Fruit fly (Drosophila melanogaster): ENCODE results near the gene CG42371.

The CG42371 gene

DNA sequence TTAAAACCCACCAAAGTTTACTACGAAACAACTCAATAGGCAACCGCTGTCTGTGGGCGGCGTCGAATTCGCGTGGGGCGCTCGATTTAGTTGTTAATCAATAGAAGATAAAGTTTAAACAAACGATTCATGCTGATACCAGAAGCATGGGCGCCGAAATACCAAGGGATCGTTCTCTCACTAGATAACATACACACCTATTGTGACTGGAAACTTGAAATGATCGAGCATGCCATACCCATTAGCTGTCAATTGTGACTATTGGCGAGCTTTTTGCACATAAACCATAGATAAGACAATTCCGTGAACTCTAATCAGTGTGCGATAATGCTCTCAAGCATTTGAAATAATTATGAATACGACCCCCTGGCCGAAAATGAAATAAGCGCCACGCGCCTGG, 37.7 kb downstream of the CG42371 start:
- TF ChIP-seq ey (GFP tag; optimal IDR thresholded peaks at IDR 0.05) (no peak), h (GFP tag; optimal IDR thresholded peaks at IDR 0.05) (peak; percentile 30), sv (GFP tag; optimal IDR thresholded peaks at IDR 0.05) (peak; percentile 37)

DNA sequence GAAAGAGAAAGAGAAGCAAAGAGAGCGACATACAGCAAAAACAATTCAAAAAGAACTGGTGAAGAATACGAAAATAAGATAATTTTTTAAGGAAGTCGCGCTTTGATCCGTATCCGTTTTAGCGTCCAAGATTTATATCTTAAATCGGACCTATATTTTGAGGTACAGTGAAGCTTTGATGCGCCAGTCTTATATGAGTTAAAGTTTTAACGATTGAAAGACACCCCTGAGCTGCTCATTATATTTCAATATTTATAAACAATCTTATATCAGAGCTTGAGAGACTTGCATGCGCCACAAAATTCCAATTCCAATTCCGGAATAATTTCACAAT, 38.3 kb downstream of the CG42371 start:
- no peak for TF ChIP-seq rgr (GFP tag; optimal IDR thresholded peaks at IDR 0.05)
- TF ChIP-seq ey (GFP tag; optimal IDR thresholded peaks at IDR 0.05), result peak; percentile 13
- TF ChIP-seq Jra (GFP tag; optimal IDR thresholded peaks at IDR 0.05), result no peak
- TF ChIP-seq sv (GFP tag; optimal IDR thresholded peaks at IDR 0.05), result no peak
- no peak for TF ChIP-seq Rel (GFP tag; optimal IDR thresholded peaks at IDR 0.05)
- no peak for TF ChIP-seq Rel (tag; optimal IDR thresholded peaks at IDR 0.05)
- no peak for TF ChIP-seq dmrt93B (GFP tag; optimal IDR thresholded peaks at IDR 0.05)
- no peak for TF ChIP-seq CG32264 (GFP tag; optimal IDR thresholded peaks at IDR 0.05)
- no peak for TF ChIP-seq tai (GFP tag; optimal IDR thresholded peaks at IDR 0.05)
- TF ChIP-seq usp (GFP tag; optimal IDR thresholded peaks at IDR 0.05), result no peak
- no peak for TF ChIP-seq Abd-B (GFP tag; optimal IDR thresholded peaks at IDR 0.05)
- TF ChIP-seq foxo (GFP tag; optimal IDR thresholded peaks at IDR 0.05), result peak; percentile 14 to 34
- TF ChIP-seq sage (GFP tag; optimal IDR thresholded peaks at IDR 0.05), result no peak
- TF ChIP-seq lola (GFP tag; optimal IDR thresholded peaks at IDR 0.05), result no peak
- no peak for TF ChIP-seq CG9705 (GFP tag; optimal IDR thresholded peaks at IDR 0.05)
- no peak for TF ChIP-seq GATAd (GFP tag; optimal IDR thresholded peaks at IDR 0.05)

DNA sequence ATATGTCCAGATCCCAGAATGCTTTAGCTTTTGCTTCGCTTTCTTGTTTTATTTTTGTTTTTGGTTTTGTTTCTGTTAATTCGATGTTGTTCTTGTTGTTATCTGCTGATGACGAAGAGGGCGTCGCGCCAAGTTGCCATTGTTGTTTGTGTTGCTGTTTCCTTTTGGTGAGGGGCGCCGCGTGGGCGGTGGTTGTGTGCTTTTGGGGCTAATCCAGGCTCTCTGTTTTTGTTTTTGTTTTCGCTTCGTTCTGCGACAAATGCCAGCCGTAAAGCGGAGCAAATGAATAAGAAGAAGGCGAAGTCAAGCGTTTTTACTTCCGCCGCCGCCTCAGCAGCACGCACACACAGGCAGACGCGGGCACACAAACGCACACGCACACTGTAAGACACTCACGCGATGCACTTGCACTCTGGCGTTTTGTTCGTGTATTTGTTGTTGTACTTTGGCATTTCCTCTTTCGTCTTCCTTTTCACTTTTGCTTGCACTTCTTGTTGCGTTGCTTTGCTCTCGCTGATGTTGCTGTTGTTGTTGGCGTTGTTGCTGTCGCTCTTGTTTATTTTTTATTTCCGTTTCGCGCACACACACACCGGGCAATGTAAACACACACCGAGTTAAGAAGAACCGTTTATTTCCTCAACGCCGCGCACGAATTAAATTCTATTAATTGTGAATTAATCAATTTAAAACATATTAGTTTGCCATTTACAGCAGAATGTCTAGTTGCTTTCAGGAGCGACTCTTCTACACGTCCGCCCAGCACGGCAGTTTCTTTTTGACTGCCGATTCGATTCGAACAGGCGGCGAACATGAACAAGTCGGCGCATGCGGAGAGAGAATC, 38.9 kb downstream of the CG42371 start, which contains the start of gene aop:
Gene aop, minus strand, starts transcription at position 786 of the 841 bp plus-strand sequence.
- TF ChIP-seq Myc (optimal IDR thresholded peaks at IDR 0.05), result no peak
- TF ChIP-seq OdsH (GFP tag; optimal IDR thresholded peaks at IDR 0.05), result no peak
- peak; percentile 50 for TF ChIP-seq h (GFP tag; optimal IDR thresholded peaks at IDR 0.05)
- TF ChIP-seq psq (GFP tag; optimal IDR thresholded peaks at IDR 0.05), result peak; percentile 95
- no peak for TF ChIP-seq Jra (GFP tag; optimal IDR thresholded peaks at IDR 0.05)
- TF ChIP-seq CG32264 (GFP tag; optimal IDR thresholded peaks at IDR 0.05), result no peak
- TF ChIP-seq fru (GFP tag; optimal IDR thresholded peaks at IDR 0.05), result peak; percentile 11
- no peak for TF ChIP-seq tai (GFP tag; optimal IDR thresholded peaks at IDR 0.05)
- no peak for TF ChIP-seq CG9705 (GFP tag; optimal IDR thresholded peaks at IDR 0.05)
- no peak for TF ChIP-seq foxo (GFP tag; optimal IDR thresholded peaks at IDR 0.05)
- TF ChIP-seq Sp1 (GFP tag; optimal IDR thresholded peaks at IDR 0.05), result peak; percentile 67
- TF ChIP-seq Hr78 (GFP tag; optimal IDR thresholded peaks at IDR 0.05), result no peak
- peak; percentile 18 for TF ChIP-seq HLH106 (tag; optimal IDR thresholded peaks at IDR 0.05)
- no peak for TF ChIP-seq brk (GFP tag; optimal IDR thresholded peaks at IDR 0.05)
- TF ChIP-seq rgr (GFP tag; optimal IDR thresholded peaks at IDR 0.05), result peak; percentile 59
- peak; percentile 68 for TF ChIP-seq Dif (GFP tag; optimal IDR thresholded peaks at IDR 0.05; ENCODE audit: partially characterized antibody)
- TF ChIP-seq GATAd (GFP tag; optimal IDR thresholded peaks at IDR 0.05), result no peak
- no peak for TF ChIP-seq usp (GFP tag; optimal IDR thresholded peaks at IDR 0.05)
- no peak for TF ChIP-seq lola (GFP tag; optimal IDR thresholded peaks at IDR 0.05)
- TF ChIP-seq dsf (GFP tag; optimal IDR thresholded peaks at IDR 0.05; ENCODE audit: borderline replicate concordance), result no peak
- no peak for TF ChIP-seq N (GFP tag; optimal IDR thresholded peaks at IDR 0.05)
- TF ChIP-seq woc (GFP tag; optimal IDR thresholded peaks at IDR 0.05), result no peak
- TF ChIP-seq pan (optimal IDR thresholded peaks at IDR 0.05), result no peak
- no peak for TF ChIP-seq Mio (GFP tag; optimal IDR thresholded peaks at IDR 0.05)
- no peak for TF ChIP-seq Rel (GFP tag; optimal IDR thresholded peaks at IDR 0.05)
- TF ChIP-seq Rel (tag; optimal IDR thresholded peaks at IDR 0.05), result peak; percentile 63
- peak; percentile 50 for TF ChIP-seq Hr83 (GFP tag; optimal IDR thresholded peaks at IDR 0.05; ENCODE audit: poor library complexity, severe bottlenecking)
- TF ChIP-seq Hnf4 (GFP tag; optimal IDR thresholded peaks at IDR 0.05), result peak; percentile 4
- no peak for TF ChIP-seq sage (GFP tag; optimal IDR thresholded peaks at IDR 0.05)
- TF ChIP-seq sv (GFP tag; optimal IDR thresholded peaks at IDR 0.05), result no peak
- no peak for TF ChIP-seq Abd-B (GFP tag; optimal IDR thresholded peaks at IDR 0.05)
- no peak for TF ChIP-seq jim (GFP tag; optimal IDR thresholded peaks at IDR 0.05)
- no peak for TF ChIP-seq CrebA (GFP tag; optimal IDR thresholded peaks at IDR 0.05; ENCODE audit: borderline replicate concordance)
- TF ChIP-seq dl (GFP tag; optimal IDR thresholded peaks at IDR 0.05; ENCODE audit: insufficient read depth in 1 of 2, partially characterized antibody in 2 of 2), result peak in 1 of 2 experiments; percentile 74
- no peak for TF ChIP-seq dmrt93B (GFP tag; optimal IDR thresholded peaks at IDR 0.05)
- TF ChIP-seq br (GFP tag; optimal IDR thresholded peaks at IDR 0.05), result no peak
- TF ChIP-seq Vsx2 (GFP tag; optimal IDR thresholded peaks at IDR 0.05; ENCODE audit: partially characterized antibody), result peak; percentile 54
- peak; percentile 50 for TF ChIP-seq Dfd (GFP tag; optimal IDR thresholded peaks at IDR 0.05)
- no peak for TF ChIP-seq ey (GFP tag; optimal IDR thresholded peaks at IDR 0.05)

Data from whole organism, wandering third instar larva.